Worm (Caenorhabditis elegans) whole organism, young adult: Measurements from ENCODE around the gene ppk-2.
A peak's percentile ranks its signal among the peaks of the same experiment; 100 is the strongest.

Experiments used
- madf-6 ChIP-seq: fragments of 200-800 bp; sonication (Bioruptor generic); IDR thresholded peaks from 2 replicates; pipeline ENCODE4 v1.3.6; 2022; ENCODE audit warnings: missing genetic modification reagents, missing genetic modification characterization, missing compliant biosample characterization
- nfyb-1 ChIP-seq: fragments of 200-800 bp; sonication (Bioruptor generic); IDR thresholded peaks from 2 replicates; pipeline ENCODE4 v1.3.6; 2022; ENCODE audit warnings: missing genetic modification reagents, missing genetic modification characterization, missing compliant biosample characterization
- tbp1 ChIP-seq: fragments of 200-800 bp; sonication (Bioruptor generic); optimal IDR thresholded peaks from 2 replicates; lab custom pipeline; 2018; ENCODE audit warnings: mild to moderate bottlenecking, missing genetic modification characterization, missing compliant biosample characterization

ppk-2 gene

DNA sequence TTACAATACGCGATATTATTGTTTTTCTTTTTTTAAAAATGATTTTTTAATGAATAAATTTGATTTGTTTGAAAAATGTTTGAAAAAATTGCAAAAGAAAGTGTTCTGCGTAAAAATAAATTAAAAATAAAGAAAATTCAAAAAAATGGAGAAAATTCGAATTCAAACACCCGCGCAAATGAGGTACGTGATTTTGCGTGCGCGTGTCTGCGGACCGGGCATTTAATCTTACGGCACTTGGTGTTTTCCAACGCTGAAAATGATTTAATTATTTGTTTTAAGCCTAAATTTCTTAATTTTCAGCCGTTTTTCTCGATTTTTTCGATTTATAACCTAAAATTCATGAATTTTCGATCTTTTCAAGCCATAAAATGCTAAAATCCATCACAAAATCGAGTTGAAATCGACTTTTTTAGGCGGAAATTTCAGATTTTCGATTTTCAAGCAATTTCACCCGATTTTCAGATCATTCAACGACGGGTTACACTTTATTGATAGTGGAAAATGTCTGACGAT is 49.4 kb downstream of the ppk-2 start, which contains the start of gene gcn-1 (continued):
- TF ChIP-seq tbp1 (peak; percentile 24), madf-6 (GFP tag; lab: Robert Waterston, UW) (peak; percentile 80), nfyb-1 (GFP tag; lab: Robert Waterston, UW) (0 out of 2 replicates have a peak, but pooled peaks have one; percentile 23)
